Fruit fly (Drosophila melanogaster): ENCODE data around the gene ppk10.
A peak's percentile ranks its signal among the peaks of the same experiment; 100 is the strongest.

The ppk10 gene

dm6 chr2L:10483073-10483472, 30.9 kb upstream of the ppk10 start, which contains the start of gene Grip75:
Gene Grip75, plus strand, starts transcription at chr2L:10483295.
- TF ChIP-seq C15 (GFP tag; IDR thresholded peaks at IDR 0.05) = no peak
- TF ChIP-seq wek (GFP tag; optimal IDR thresholded peaks at IDR 0.05) = peak; percentile 99
- peak; percentile 55; the same call in 1 of the 2 replicates for TF ChIP-seq unc-4 (GFP tag; IDR thresholded peaks at IDR 0.05; ENCODE audit: partially characterized antibody)
- no peak for TF ChIP-seq lov (optimal IDR thresholded peaks at IDR 0.05)
- TF ChIP-seq lov (GFP tag; IDR thresholded peaks at IDR 0.05) = no peak
- TF ChIP-seq Sry-δ (GFP tag; optimal IDR thresholded peaks at IDR 0.05) = peak; percentile 86
- TF ChIP-seq CG15514 (GFP tag; optimal IDR thresholded peaks at IDR 0.05) = peak; percentile 72
- no peak for TF ChIP-seq CG12236 (GFP tag; optimal IDR thresholded peaks at IDR 0.05)
- peak; percentile 66 for TF ChIP-seq Med (GFP tag)
- no peak for TF ChIP-seq Meics (GFP tag; optimal IDR thresholded peaks at IDR 0.05)
- peak; percentile 41 for TF ChIP-seq CG2116 (GFP tag; optimal IDR thresholded peaks at IDR 0.05)
- peak; percentile 21 for TF ChIP-seq CG30020 (tag; optimal IDR thresholded peaks at IDR 0.05)
- no peak for TF ChIP-seq CG17361 (GFP tag; IDR thresholded peaks at IDR 0.05)
- TF ChIP-seq nerfin-2 (GFP tag; IDR thresholded peaks at IDR 0.05; ENCODE audit: partially characterized antibody) = peak; percentile 66; the same call in 1 of the 2 replicates
- 0 out of 2 replicates have a peak, but pooled peaks have one; percentile 20 for TF ChIP-seq CG2129 (GFP tag; IDR thresholded peaks at IDR 0.05; ENCODE audit: partially characterized antibody)
- no peak for TF ChIP-seq CG4328 (GFP tag; optimal IDR thresholded peaks at IDR 0.05)
- TF ChIP-seq CG11696 (GFP tag; IDR thresholded peaks at IDR 0.05) = no peak
- TF ChIP-seq sens (GFP tag) = peak; percentile 21
- TF ChIP-seq bbx (GFP tag; IDR thresholded peaks at IDR 0.05; ENCODE audit: partially characterized antibody) = peak; percentile 62
- peak; percentile 53 for TF ChIP-seq stwl (tag; optimal IDR thresholded peaks at IDR 0.05)
- TF ChIP-seq CG16813 (GFP tag; IDR thresholded peaks at IDR 0.05; ENCODE audit: partially characterized antibody) = peak; percentile 56; the same call in 2 of the 3 replicates
- no peak for TF ChIP-seq CHES-1-like (GFP tag; optimal IDR thresholded peaks at IDR 0.05)
- TF ChIP-seq CG17912 (GFP tag; optimal IDR thresholded peaks at IDR 0.05) = no peak
- TF ChIP-seq crp (GFP tag; optimal IDR thresholded peaks at IDR 0.05) = peak in 1 of 2 experiments; percentile 51
- TF ChIP-seq CG6791 (GFP tag; IDR thresholded peaks at IDR 0.05; ENCODE audit: partially characterized antibody) = peak; percentile 75
- no peak for TF ChIP-seq Stat92E (GFP tag; optimal IDR thresholded peaks at IDR 0.05)
- TF ChIP-seq Doc3 (GFP tag; IDR thresholded peaks at IDR 0.05; ENCODE audit: partially characterized antibody) = peak; percentile 29; the same call in 1 of the 3 replicates
- TF ChIP-seq ash1 (GFP tag; optimal IDR thresholded peaks at IDR 0.05) = no peak
- TF ChIP-seq CG42726 (GFP tag; IDR thresholded peaks at IDR 0.05; ENCODE audit: partially characterized antibody) = 0 out of 2 replicates have a peak, but pooled peaks have one; percentile 32
- TF ChIP-seq row (GFP tag; IDR thresholded peaks at IDR 0.05) = no peak; the same call in 2 of the 3 replicates
- TF ChIP-seq MBD-R2 (GFP tag; IDR thresholded peaks at IDR 0.05) = peak; percentile 59
- peak; percentile 15 for TF ChIP-seq nerfin-1 (tag; optimal IDR thresholded peaks at IDR 0.05)
- no peak for TF ChIP-seq trem (tag; optimal IDR thresholded peaks at IDR 0.05)
- peak; percentile 27 for TF ChIP-seq MESR4 (GFP tag; optimal IDR thresholded peaks at IDR 0.05)
- TF ChIP-seq CG9797 (GFP tag; optimal IDR thresholded peaks at IDR 0.05) = no peak
- peak; percentile 58 for TF ChIP-seq Scr (GFP tag; IDR thresholded peaks at IDR 0.05; ENCODE audit: partially characterized antibody)
- 0 out of 2 replicates have a peak, but pooled peaks have one; percentile 22 for TF ChIP-seq hbn (GFP tag; IDR thresholded peaks at IDR 0.05; ENCODE audit: partially characterized antibody)
- TF ChIP-seq CG14014 (GFP tag; IDR thresholded peaks at IDR 0.05) = no peak
- TF ChIP-seq CG13287 (GFP tag; IDR thresholded peaks at IDR 0.05; ENCODE audit: partially characterized antibody) = peak; percentile 74
- TF ChIP-seq Dp (GFP tag; optimal IDR thresholded peaks at IDR 0.05) = peak; percentile 95
- TF ChIP-seq CG15479 (GFP tag; optimal IDR thresholded peaks at IDR 0.05) = peak; percentile 56
- TF ChIP-seq CG34224 (GFP tag; IDR thresholded peaks at IDR 0.05; ENCODE audit: partially characterized antibody) = peak; percentile 66
- TF ChIP-seq CG7987 (GFP tag; optimal IDR thresholded peaks at IDR 0.05) = no peak
- TF ChIP-seq Bgb (GFP tag; IDR thresholded peaks at IDR 0.05; ENCODE audit: partially characterized antibody) = peak; percentile 61
- TF ChIP-seq fd3F (GFP tag; optimal IDR thresholded peaks at IDR 0.05) = no peak
- peak; percentile 11 for TF ChIP-seq gfzf (GFP tag; optimal IDR thresholded peaks at IDR 0.05)
- no peak for TF ChIP-seq repo (GFP tag; optimal IDR thresholded peaks at IDR 0.05)
- TF ChIP-seq ttk (GFP tag; IDR thresholded peaks at IDR 0.05) = no peak

Measured in whole organism, embryonic.